Worm (Caenorhabditis elegans) whole organism, L4/young adult: ENCODE results near the gene zyx-1.

Experiments used
- W03F9.2 ChIP-seq: fragments of 150-350 bp; optimal IDR thresholded peaks from 2 replicates; lab custom pipeline; 2014; ENCODE audit warnings: missing biosample characterization, missing genetic modification characterization
- him-1 ChIP-seq: sonication (generic microtip); optimal IDR thresholded peaks from 2 replicates; lab custom pipeline; 2016; ENCODE audit warnings: missing genotype, missing genetic modification reagents, missing genetic modification characterization, missing compliant biosample characterization

- TF ChIP-seq him-1 (tag; lab: Kevin White, UChicago) = no peak
- TF ChIP-seq W03F9.2 (tag; lab: Kevin White, UChicago) = no peak
Observed at ce11 chrII:13085951-13086350, 29.2 kb downstream of the zyx-1 start.
